Worm (Caenorhabditis elegans): ENCODE results near the gene C16C8.20.

DNA sequence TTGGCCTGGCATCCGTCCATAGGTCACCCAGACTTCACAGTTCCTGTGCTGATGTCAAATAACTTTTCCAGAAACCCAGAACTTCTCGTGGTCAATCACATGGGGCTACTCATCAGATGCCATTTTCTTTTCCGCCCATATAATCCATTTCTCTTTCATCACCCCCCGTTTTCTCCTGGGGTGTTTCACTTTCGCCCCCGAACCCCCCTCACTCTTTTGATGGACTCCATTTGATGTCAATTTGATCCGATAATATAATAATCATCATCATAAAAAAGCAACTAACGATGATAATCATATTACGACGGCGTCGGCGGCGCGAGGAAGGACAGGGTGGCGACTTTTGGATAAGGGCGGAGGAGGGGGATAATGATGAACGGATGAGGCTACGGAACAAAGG is 8.5 kb upstream of the C16C8.20 start:
- TF ChIP-seq elt-1 (tag; optimal IDR thresholded peaks at IDR 0.05; ENCODE audit: borderline replicate concordance, insufficient read depth) (no peak), sptf-1 (tag; optimal IDR thresholded peaks at IDR 0.05) (no peak), drap-1 (GFP tag; optimal IDR thresholded peaks at IDR 0.05) (no peak), flh-1 (GFP tag; optimal IDR thresholded peaks at IDR 0.05) (no peak), snpc-4 (tag; optimal IDR thresholded peaks at IDR 0.05) (no peak), lin-13 (tag; optimal IDR thresholded peaks at IDR 0.05) (no peak), blmp-1 (tag; optimal IDR thresholded peaks at IDR 0.05) (peak; percentile 90)

Measured in whole organism, mixed stage, embryonic.